Worm (Caenorhabditis elegans) whole organism, L4/young adult: ENCODE measurements around the gene lin-18.

Source experiments
- W03F9.2 ChIP-seq: fragments of 150-350 bp; optimal IDR thresholded peaks from 2 replicates; lab custom pipeline; 2014; ENCODE audit warnings: missing biosample characterization, missing genetic modification characterization
- him-1 ChIP-seq: sonication (generic microtip); optimal IDR thresholded peaks from 2 replicates; lab custom pipeline; 2016; ENCODE audit warnings: missing genotype, missing genetic modification reagents, missing genetic modification characterization, missing compliant biosample characterization

DNA sequence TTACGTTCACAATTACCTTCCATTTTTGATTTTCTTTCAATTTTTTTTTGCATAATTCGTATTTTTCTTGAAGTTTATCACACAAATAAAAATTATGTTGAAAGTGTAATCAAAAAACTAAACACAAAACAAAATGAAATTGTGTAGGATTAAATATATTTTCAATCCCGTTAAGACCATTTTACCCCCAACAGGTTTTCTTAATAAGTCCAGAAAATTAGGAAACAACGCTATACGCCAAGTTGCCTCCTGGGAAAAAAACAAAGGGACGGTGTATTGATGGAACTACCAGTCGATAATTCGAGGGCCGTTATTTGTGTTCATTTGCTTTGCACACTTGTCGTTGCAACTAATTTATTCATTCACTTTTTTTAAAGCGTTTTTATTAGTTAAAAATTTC lies 38.7 kb upstream of the lin-18 start:
- TF ChIP-seq him-1 (tag; lab: Kevin White, UChicago): no peak
- no peak for TF ChIP-seq W03F9.2 (tag; lab: Kevin White, UChicago)
